Fruit fly (Drosophila melanogaster) whole organism, larva: ENCODE data around the gene APC4.

Experiments used
- noc ChIP-seq: fragments of 200-800 bp; sonication (Bioruptor generic); optimal IDR thresholded peaks from 3 replicates; lab custom pipeline; 2019; ENCODE audit warnings: missing biosample characterization, mild to moderate bottlenecking, missing genetic modification characterization, moderate library complexity

The APC4 gene

dm6 chrX:9120828-9121754 lies 38.4 kb downstream of the APC4 start:
- TF ChIP-seq noc (tag; lab: Kevin White, UChicago), result no peak

dm6 chrX:9122492-9122891 lies 39.8 kb downstream of the APC4 start:
- no peak for TF ChIP-seq noc (tag; lab: Kevin White, UChicago)

- no peak for TF ChIP-seq noc (tag; lab: Kevin White, UChicago)
These were observed 44.7 kb downstream of the APC4 start for dm6 chrX:9127264-9128011.

dm6 chrX:9128012-9128280 lies 45.2 kb downstream of the APC4 start:
- no peak for TF ChIP-seq noc (tag; lab: Kevin White, UChicago)

dm6 chrX:9129436-9129835 lies 46.7 kb downstream of the APC4 start:
- TF ChIP-seq noc (tag; lab: Kevin White, UChicago), result no peak

dm6 chrX:9130243-9130642 lies 47.5 kb downstream of the APC4 start:
- no peak for TF ChIP-seq noc (tag; lab: Kevin White, UChicago)

- no peak for TF ChIP-seq noc (tag; lab: Kevin White, UChicago)
These were observed 48.8 kb downstream of the APC4 start for dm6 chrX:9131523-9131922.

- no peak for TF ChIP-seq noc (tag; lab: Kevin White, UChicago)
These were observed 50.0 kb downstream of the APC4 start for dm6 chrX:9132589-9133237.

dm6 chrX:9133577-9134240 lies 51.0 kb downstream of the APC4 start:
- no peak for TF ChIP-seq noc (tag; lab: Kevin White, UChicago)

- TF ChIP-seq noc (tag; lab: Kevin White, UChicago), result no peak
These were observed 51.6 kb downstream of the APC4 start for dm6 chrX:9134241-9134849.

dm6 chrX:9134922-9135453 lies 52.3 kb downstream of the APC4 start, which contains the start of gene fend:
fend (minus strand) TSS chrX:9135099.
- TF ChIP-seq noc (tag; lab: Kevin White, UChicago), result no peak
